Worm (Caenorhabditis elegans): ENCODE data around the gene ins-22.

- TF ChIP-seq lsy-2 (tag; optimal IDR thresholded peaks at IDR 0.05) (no peak), unc-39 (tag; optimal IDR thresholded peaks at IDR 0.05) (no peak), snpc-4 (tag; optimal IDR thresholded peaks at IDR 0.05) (no peak), nhr-10 (tag; optimal IDR thresholded peaks at IDR 0.05) (no peak)
Observed at ce11 chrIII:10000428-10000827, 25.7 kb upstream of the ins-22 start, which contains the start of gene C05B5.2.

Measured in whole organism, L2 larva.